Fruit fly (Drosophila melanogaster) Kc167 (cell line): Measurements from ENCODE around the gene CG13639.

Experiments
- Myc ChIP-seq: fragments of >200 bp; optimal IDR thresholded peaks from 2 replicates; lab custom pipeline; 2017; ENCODE audit warnings: missing external identifiers
- Sin3A ChIP-seq: fragments of >200 bp; optimal IDR thresholded peaks from 2 replicates; lab custom pipeline; 2018; ENCODE audit warnings: missing external identifiers
- h ChIP-seq: fragments of >200 bp; optimal IDR thresholded peaks from 3 replicates; lab custom pipeline; 2018; ENCODE audit warnings: missing external identifiers
- insv ChIP-seq: fragments of >200 bp; optimal IDR thresholded peaks from 3 replicates; lab custom pipeline; 2018; ENCODE audit warnings: missing external identifiers
- psq ChIP-seq: fragments of >200 bp; optimal IDR thresholded peaks from 2 replicates; lab custom pipeline; 2017; ENCODE audit warnings: missing external identifiers
- ttk ChIP-seq: sonication (Bioruptor generic); optimal IDR thresholded peaks from 2 replicates; lab custom pipeline; 2017; ENCODE audit warnings: missing external identifiers

CG13639 gene

dm6 chr3R:24823061-24823460 lies 37.1 kb downstream of the CG13639 start:
- no peak for TF ChIP-seq psq
- TF ChIP-seq insv (lab: Kevin White, UChicago): no peak
- TF ChIP-seq Sin3A: no peak
- no peak for TF ChIP-seq ttk (lab: Kevin White, UChicago)
- TF ChIP-seq h (lab: Kevin White, UChicago): no peak

- no peak for TF ChIP-seq Myc
- TF ChIP-seq ttk (lab: Kevin White, UChicago): no peak
- TF ChIP-seq Sin3A: no peak
- no peak for TF ChIP-seq psq
- no peak for TF ChIP-seq insv (lab: Kevin White, UChicago)
Measured at dm6 chr3R:24816993-24817854, 42.9 kb downstream of the CG13639 start, which contains the start of the genes CG5808 and Saf-B. Gene CG5808, minus strand, starts transcription at chr3R:24817007. Gene Saf-B, plus strand, starts transcription at chr3R:24817464.

dm6 chr3R:24813637-24814301 lies 46.4 kb downstream of the CG13639 start, which contains the start of the genes lili and CG34150:
Gene lili, minus strand, starts transcription at chr3R:24814012.
Gene CG34150, plus strand, starts transcription at chr3R:24814262.
- TF ChIP-seq insv (lab: Kevin White, UChicago): no peak
- TF ChIP-seq ttk (lab: Kevin White, UChicago): no peak
- no peak for TF ChIP-seq Myc
- no peak for TF ChIP-seq h (lab: Kevin White, UChicago)
- no peak for TF ChIP-seq Sin3A
- TF ChIP-seq psq: no peak

dm6 chr3R:24812987-24813636 lies 47.1 kb downstream of the CG13639 start:
- TF ChIP-seq Sin3A (no peak), psq (no peak), h (lab: Kevin White, UChicago) (no peak), Myc (no peak)

- TF ChIP-seq insv (lab: Kevin White, UChicago): no peak
- TF ChIP-seq Myc: no peak
- TF ChIP-seq psq: no peak
- TF ChIP-seq Sin3A: no peak
- TF ChIP-seq ttk (lab: Kevin White, UChicago): no peak
- TF ChIP-seq h (lab: Kevin White, UChicago): no peak
Measured at dm6 chr3R:24812394-24812793, 47.8 kb downstream of the CG13639 start.

DNA sequence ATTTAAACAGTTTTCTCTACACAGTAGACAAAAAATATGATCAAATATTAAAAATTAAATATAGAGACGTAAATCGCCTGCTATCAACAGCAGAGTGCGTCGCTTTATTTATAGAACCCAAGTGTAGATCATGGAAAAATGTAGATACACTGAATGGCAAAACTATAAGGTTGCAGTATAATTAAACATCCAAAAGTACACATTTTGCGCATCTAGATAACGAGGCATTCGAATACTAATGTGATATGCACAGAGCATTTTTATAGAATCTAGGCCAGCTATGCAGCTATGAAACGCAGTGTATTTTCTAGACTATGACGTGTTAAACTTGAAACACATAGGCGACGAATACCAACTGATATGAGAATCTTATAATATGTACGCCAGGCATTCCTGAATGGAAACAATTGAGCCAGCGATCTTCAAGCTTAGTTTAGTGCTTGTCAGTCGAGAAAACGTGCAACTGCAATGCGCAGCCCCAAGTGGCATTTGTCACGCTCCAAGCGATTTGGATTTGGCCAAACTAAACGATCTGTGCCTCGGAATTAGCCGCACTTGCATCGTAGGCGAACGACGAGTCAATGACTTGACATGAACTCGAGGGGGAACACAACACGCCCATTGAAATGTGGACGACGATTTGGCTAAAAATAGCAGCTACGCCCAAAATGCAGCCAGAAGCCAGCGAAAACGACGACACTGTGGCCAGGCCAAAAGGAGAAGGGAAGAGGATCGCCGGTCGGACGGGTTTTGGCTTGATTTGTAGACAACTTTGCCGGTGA lies 49.1 kb downstream of the CG13639 start:
- TF ChIP-seq psq (no peak), ttk (lab: Kevin White, UChicago) (no peak), insv (lab: Kevin White, UChicago) (no peak), Sin3A (no peak), Myc (no peak), h (lab: Kevin White, UChicago) (no peak)
